Worm (Caenorhabditis elegans) whole organism, midembryonic: ENCODE measurements around the gene C37C3.2.

Experiments
- T22C8.4 ChIP-seq: fragments of 200-800 bp; sonication (Bioruptor generic); IDR thresholded peaks from 2 replicates; pipeline ENCODE4 v1.3.6; 2022; ENCODE audit warnings: missing genetic modification characterization, missing compliant biosample characterization
- ztf-23 ChIP-seq: fragments of 200-800 bp; sonication (Bioruptor generic); IDR thresholded peaks from 2 replicates; pipeline ENCODE4 v1.3.6; 2022; ENCODE audit warnings: missing genetic modification reagents, missing genetic modification characterization, missing compliant biosample characterization

DNA sequence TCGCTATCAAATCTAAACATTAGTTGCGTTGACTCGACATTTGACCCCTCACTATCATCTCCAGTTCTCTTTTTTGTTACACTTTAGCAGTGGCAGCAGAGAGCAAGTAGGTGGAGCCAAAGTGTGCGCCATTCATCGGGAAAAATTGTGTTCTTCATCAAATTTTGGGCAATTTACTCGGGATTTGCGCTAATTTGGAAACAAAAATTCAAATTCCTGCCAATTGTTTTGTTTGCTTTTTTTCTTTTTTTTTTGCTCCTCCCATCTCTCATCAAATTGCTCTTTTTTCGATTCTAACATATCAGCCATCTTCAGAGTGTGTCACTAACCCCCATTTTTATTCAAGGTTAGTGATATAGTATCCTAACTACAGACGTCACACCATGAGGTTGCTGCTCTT, 28.8 kb upstream of the C37C3.2 start, which contains the start of gene mig-6:
- TF ChIP-seq ztf-23 (GFP tag; lab: Robert Waterston, UW) (no peak), T22C8.4 (GFP tag; lab: Robert Waterston, UW) (no peak)
